Worm (Caenorhabditis elegans) whole organism, young adult: ENCODE measurements around the gene F12F6.7.

Experiments
- B0035.1 ChIP-seq: sonication (generic microtip); optimal IDR thresholded peaks from 2 replicates; lab custom pipeline; 2016; ENCODE audit warnings: missing genetic modification characterization, mild to moderate bottlenecking, missing compliant biosample characterization, missing genotype, missing genetic modification reagents
- C17E4.6 ChIP-seq: fragments of 200-800 bp; sonication (Bioruptor generic); IDR thresholded peaks from 2 replicates; pipeline ENCODE4 v1.3.6; 2022; ENCODE audit warnings: missing genetic modification reagents, missing genetic modification characterization, missing compliant biosample characterization
- F23B12.7 ChIP-seq: sonication (generic microtip); optimal IDR thresholded peaks from 2 replicates; lab custom pipeline; 2017; ENCODE audit warnings: missing genetic modification characterization, mild to moderate bottlenecking, missing compliant biosample characterization, antibody characterized with exemption, moderate library complexity; ENCODE audit not compliant: insufficient read depth
- F37B4.10 ChIP-seq: fragments of 200-800 bp; sonication (Bioruptor generic); IDR thresholded peaks from 2 replicates; pipeline ENCODE4 v1.3.6; 2022; ENCODE audit warnings: missing genetic modification characterization, missing compliant biosample characterization
- F52B5.7 ChIP-seq: sonication (generic microtip); optimal IDR thresholded peaks from 2 replicates; lab custom pipeline; 2016; ENCODE audit warnings: mild to moderate bottlenecking, missing genetic modification characterization, missing compliant biosample characterization
- F55B11.4 ChIP-seq: sonication (generic microtip); optimal IDR thresholded peaks from 2 replicates; lab custom pipeline; 2016; ENCODE audit warnings: missing compliant biosample characterization, missing genetic modification characterization, borderline replicate concordance; ENCODE audit not compliant: insufficient read depth
- K11D2.4 ChIP-seq: fragments of 200-800 bp; sonication (Bioruptor generic); IDR thresholded peaks from 2 replicates; pipeline ENCODE4 v1.3.6; 2022; ENCODE audit warnings: missing genetic modification reagents, missing genetic modification characterization, missing compliant biosample characterization
- K12H6.12 ChIP-seq: fragments of 200-800 bp; sonication (Bioruptor generic); optimal IDR thresholded peaks from 2 replicates; lab custom pipeline; 2018; ENCODE audit warnings: mild to moderate bottlenecking, missing genetic modification characterization, missing compliant biosample characterization
- Y95B8A.8 ChIP-seq: fragments of 200-800 bp; sonication (Bioruptor generic); IDR thresholded peaks from 2 replicates; pipeline ENCODE4 v1.3.6; 2022; ENCODE audit warnings: missing genetic modification reagents, missing genetic modification characterization, missing compliant biosample characterization
- ZK185.1 ChIP-seq: sonication (generic microtip); optimal IDR thresholded peaks from 2 replicates; lab custom pipeline; 2016; ENCODE audit warnings: mild to moderate bottlenecking, missing genetic modification characterization, missing compliant biosample characterization; ENCODE audit not compliant: poor library complexity, severe bottlenecking
- akir-1 ChIP-seq: fragments of 200-800 bp; sonication (Bioruptor generic); optimal IDR thresholded peaks from 2 replicates; lab custom pipeline; 2018; ENCODE audit warnings: mild to moderate bottlenecking, missing genetic modification characterization, moderate library complexity, missing compliant biosample characterization
- ama-1 ChIP-seq, 3 experiments: fragments of 150-350 bp in 1 of 3; sonication (generic microtip) in 2 of 3; optimal IDR thresholded peaks; 2 replicates each; lab custom pipeline; 2014 to 2018; ENCODE audit warnings: missing biosample characterization in 2 of 3, missing genetic modification characterization in 2 of 3, missing genetic modification reagents in 2 of 3
- atf-7 ChIP-seq: sonication (generic microtip); optimal IDR thresholded peaks from 2 replicates; lab custom pipeline; 2017; ENCODE audit warnings: mild to moderate bottlenecking, missing genetic modification characterization, missing compliant biosample characterization
- athp-1 ChIP-seq: sonication (generic microtip); optimal IDR thresholded peaks from 2 replicates; lab custom pipeline; 2017; ENCODE audit warnings: mild to moderate bottlenecking, missing genetic modification characterization, missing compliant biosample characterization
- attf-5 ChIP-seq: fragments of 200-800 bp; sonication (Bioruptor generic); optimal IDR thresholded peaks from 2 replicates; lab custom pipeline; 2018; ENCODE audit warnings: mild to moderate bottlenecking, missing genetic modification characterization, missing compliant biosample characterization
- bed-1 ChIP-seq: fragments of 200-800 bp; sonication (Bioruptor generic); IDR thresholded peaks from 2 replicates; pipeline ENCODE4 v1.3.6; 2022; ENCODE audit warnings: missing genetic modification reagents, missing genetic modification characterization, missing compliant biosample characterization
- cebp-1 ChIP-seq, 2 experiments: fragments of 200-800 bp in 1 of 2; sonication (Bioruptor generic) in 1 of 2; sonication (generic microtip) in 1 of 2; IDR thresholded peaks in 1 of 2; optimal IDR thresholded peaks in 1 of 2; 2 replicates each; pipeline versions ENCODE4 v1.3.6 to Lab custom; 2017 to 2022; ENCODE audit warnings: missing compliant biosample characterization in 2 of 2, missing genetic modification characterization in 2 of 2, mild to moderate bottlenecking in 1 of 2, missing genetic modification reagents in 1 of 2, moderate library complexity in 1 of 2
- cebp-2 ChIP-seq: fragments of 200-800 bp; sonication (Bioruptor generic); IDR thresholded peaks from 2 replicates; pipeline ENCODE4 v1.3.6; 2022; ENCODE audit warnings: missing genetic modification characterization, missing compliant biosample characterization
- ceh-27 ChIP-seq: fragments of 200-800 bp; sonication (Bioruptor generic); optimal IDR thresholded peaks from 2 replicates; lab custom pipeline; 2018; ENCODE audit warnings: mild to moderate bottlenecking, missing genetic modification characterization, moderate library complexity, missing compliant biosample characterization
- ceh-58 ChIP-seq: fragments of 200-800 bp; sonication (Bioruptor generic); IDR thresholded peaks from 2 replicates; pipeline ENCODE4 v1.3.6; 2022; ENCODE audit warnings: missing genetic modification characterization, missing compliant biosample characterization
- chd-7 ChIP-seq: sonication (generic microtip); optimal IDR thresholded peaks from 2 replicates; lab custom pipeline; 2016; ENCODE audit warnings: mild to moderate bottlenecking, missing genetic modification characterization, moderate library complexity, missing compliant biosample characterization
- dox-1 ChIP-seq: fragments of 200-800 bp; sonication (Bioruptor generic); IDR thresholded peaks from 2 replicates; pipeline ENCODE4 v1.3.6; 2022; ENCODE audit warnings: missing genetic modification reagents, missing genetic modification characterization, missing compliant biosample characterization
- egl-18 ChIP-seq: fragments of 200-800 bp; sonication (Bioruptor generic); IDR thresholded peaks from 2 replicates; pipeline ENCODE4 v1.3.6; 2022; ENCODE audit warnings: missing genetic modification reagents, missing genetic modification characterization, missing compliant biosample characterization
- gei-17 ChIP-seq: fragments of 200-800 bp; sonication (Bioruptor generic); optimal IDR thresholded peaks from 2 replicates; lab custom pipeline; 2018; ENCODE audit warnings: mild to moderate bottlenecking, missing genetic modification characterization, missing compliant biosample characterization
- hmg-1.2 ChIP-seq: fragments of 200-800 bp; sonication (Bioruptor generic); IDR thresholded peaks from 2 replicates; pipeline ENCODE4 v1.3.6; 2022; ENCODE audit warnings: missing genetic modification reagents, missing genetic modification characterization, missing compliant biosample characterization
- hrde-1 ChIP-seq: sonication (generic microtip); optimal IDR thresholded peaks from 2 replicates; lab custom pipeline; 2016; ENCODE audit warnings: missing genetic modification characterization, mild to moderate bottlenecking, missing compliant biosample characterization, moderate library complexity, missing genotype, missing genetic modification reagents, borderline replicate concordance
- hsf-1 ChIP-seq: fragments of 200-800 bp; sonication (Bioruptor generic); IDR thresholded peaks from 2 replicates; pipeline ENCODE4 v1.3.6; 2022; ENCODE audit warnings: missing genetic modification reagents, missing genetic modification characterization, missing compliant biosample characterization
- let-607 ChIP-seq, 2 experiments: fragments of 200-800 bp in 1 of 2; sonication (Bioruptor generic) in 1 of 2; sonication (generic microtip) in 1 of 2; optimal IDR thresholded peaks; 2 replicates each; lab custom pipeline; 2016 to 2018; ENCODE audit warnings: mild to moderate bottlenecking in 2 of 2, missing compliant biosample characterization in 2 of 2, missing genetic modification characterization in 2 of 2, moderate library complexity in 2 of 2, missing genotype in 1 of 2
- lin-40 ChIP-seq: sonication (generic microtip); optimal IDR thresholded peaks from 2 replicates; lab custom pipeline; 2016; ENCODE audit warnings: missing genetic modification characterization, mild to moderate bottlenecking, missing compliant biosample characterization, missing genotype, missing genetic modification reagents
- mcd-1 ChIP-seq: fragments of 200-800 bp; sonication (Bioruptor generic); IDR thresholded peaks from 2 replicates; pipeline ENCODE4 v1.3.6; 2022; ENCODE audit warnings: missing genetic modification reagents, missing genetic modification characterization, missing compliant biosample characterization
- mel-28 ChIP-seq: sonication (generic microtip); optimal IDR thresholded peaks from 2 replicates; lab custom pipeline; 2016; ENCODE audit warnings: borderline replicate concordance, mild to moderate bottlenecking, missing genetic modification characterization, missing compliant biosample characterization
- mes-4 ChIP-seq: sonication (generic microtip); optimal IDR thresholded peaks from 2 replicates; lab custom pipeline; 2016; ENCODE audit warnings: missing genotype, missing genetic modification characterization, missing compliant biosample characterization
- nhr-80 ChIP-seq: sonication (generic microtip); optimal IDR thresholded peaks from 2 replicates; lab custom pipeline; 2016; ENCODE audit warnings: missing genetic modification characterization, missing compliant biosample characterization
- repo-1 ChIP-seq: sonication (generic microtip); optimal IDR thresholded peaks from 2 replicates; lab custom pipeline; 2017; ENCODE audit warnings: mild to moderate bottlenecking, missing genetic modification characterization, missing compliant biosample characterization
- sdz-38 ChIP-seq: sonication (generic microtip); optimal IDR thresholded peaks from 2 replicates; lab custom pipeline; 2016; ENCODE audit warnings: missing genotype, missing genetic modification characterization, missing compliant biosample characterization
- sea-2 ChIP-seq: fragments of 200-800 bp; sonication (Bioruptor generic); IDR thresholded peaks from 2 replicates; pipeline ENCODE4 v1.3.6; 2022; ENCODE audit warnings: missing genetic modification characterization, missing compliant biosample characterization
- snpc-4 ChIP-seq, 5 experiments: fragments of 150-350 bp in 1 of 5; sonication (generic microtip) in 4 of 5; optimal IDR thresholded peaks; 2 replicates each; lab custom pipeline; 2014 to 2018; ENCODE audit warnings: missing genetic modification characterization in 5 of 5, missing biosample characterization in 3 of 5, antibody characterized with exemption in 2 of 5, mild to moderate bottlenecking in 2 of 5, missing compliant biosample characterization in 2 of 5, missing genotype in 2 of 5, moderate library complexity in 2 of 5, missing genetic modification reagents in 1 of 5
- somi-1 ChIP-seq: fragments of 200-800 bp; sonication (Bioruptor generic); optimal IDR thresholded peaks from 2 replicates; lab custom pipeline; 2018; ENCODE audit warnings: mild to moderate bottlenecking, missing genetic modification characterization, missing compliant biosample characterization
- sptf-2 ChIP-seq: fragments of 200-800 bp; sonication (Bioruptor generic); optimal IDR thresholded peaks from 2 replicates; lab custom pipeline; 2018; ENCODE audit warnings: mild to moderate bottlenecking, missing genetic modification characterization, missing compliant biosample characterization
- tbp1 ChIP-seq: fragments of 200-800 bp; sonication (Bioruptor generic); optimal IDR thresholded peaks from 2 replicates; lab custom pipeline; 2018; ENCODE audit warnings: mild to moderate bottlenecking, missing genetic modification characterization, missing compliant biosample characterization
- zfh-2 ChIP-seq: fragments of 200-800 bp; sonication (Bioruptor generic); conservative IDR thresholded peaks from 2 replicates; pipeline ENCODE4 v1.3.6; 2022; ENCODE audit warnings: missing genetic modification reagents, missing genetic modification characterization, missing compliant biosample characterization

The F12F6.7 gene

ce11 chrIV:11594191-11594673, 32.6 kb upstream of the F12F6.7 start, which contains the start of gene mig-38:
mig-38 (plus strand) TSS chrIV:11594244.
- peak in 1 of 2 experiments; percentile 10 for TF ChIP-seq let-607 (tag; optimal IDR thresholded peaks at IDR 0.05; lab: Kevin White, UChicago)
- TF ChIP-seq lin-40 (tag; lab: Kevin White, UChicago): peak; percentile 52
- no peak for TF ChIP-seq hrde-1
- 0 out of 2 replicates have a peak, but pooled peaks have one; percentile 20 for TF ChIP-seq C17E4.6 (GFP tag; lab: Robert Waterston, UW)
- TF ChIP-seq atf-7 (tag; lab: Kevin White, UChicago): peak; percentile 22
- TF ChIP-seq attf-5: peak; percentile 40
- TF ChIP-seq cebp-2 (GFP tag; lab: Robert Waterston, UW): no peak
- peak; percentile 41; the same call in 1 of the 2 replicates for TF ChIP-seq hmg-1.2 (GFP tag; lab: Robert Waterston, UW)
- TF ChIP-seq F52B5.7: no peak
- TF ChIP-seq F55B11.4 (tag; lab: Kevin White, UChicago): no peak
- TF ChIP-seq F37B4.10: no peak
- no peak for TF ChIP-seq sea-2 (GFP tag; lab: Robert Waterston, UW)
- peak; percentile 94 for TF ChIP-seq zfh-2 (GFP tag; lab: Robert Waterston, UW)
- TF ChIP-seq mes-4 (tag; lab: Kevin White, UChicago): no peak
- TF ChIP-seq bed-1 (GFP tag; lab: Robert Waterston, UW): no peak
- peak; percentile 11 for TF ChIP-seq ceh-27 (GFP tag; lab: Kevin White, UChicago)
- no peak for TF ChIP-seq hsf-1
- TF ChIP-seq chd-7: peak; percentile 48
- peak; percentile 32 for TF ChIP-seq gei-17 (GFP tag; lab: Kevin White, UChicago)
- peak; percentile 3 for TF ChIP-seq akir-1 (GFP tag; lab: Kevin White, UChicago)
- no peak for TF ChIP-seq ZK185.1 (tag; lab: Kevin White, UChicago)
- TF ChIP-seq somi-1: peak; percentile 22
- 0 out of 2 replicates have a peak, but pooled peaks have one; percentile 13 for TF ChIP-seq Y95B8A.8 (GFP tag; lab: Robert Waterston, UW)
- no peak for TF ChIP-seq cebp-1 (GFP tag; IDR thresholded peaks at IDR 0.05; lab: Robert Waterston, UW)
- peak; percentile 54 for TF ChIP-seq cebp-1 (tag; optimal IDR thresholded peaks at IDR 0.05; lab: Kevin White, UChicago)
- no peak for TF ChIP-seq sdz-38 (tag; lab: Kevin White, UChicago)
- TF ChIP-seq ama-1 (optimal IDR thresholded peaks at IDR 0.05; lab: Kevin White, UChicago): peak; percentile 89
- TF ChIP-seq ama-1 (GFP tag; optimal IDR thresholded peaks at IDR 0.05; lab: Kevin White, UChicago): no peak
- peak; percentile 55 for TF ChIP-seq dox-1 (GFP tag; lab: Robert Waterston, UW)
- peak; percentile 75 for TF ChIP-seq nhr-80
- peak; percentile 10 for TF ChIP-seq tbp1
- TF ChIP-seq ceh-58 (GFP tag; lab: Robert Waterston, UW): no peak
- TF ChIP-seq athp-1 (tag; lab: Kevin White, UChicago): peak; percentile 29
- peak; percentile 25 for TF ChIP-seq sptf-2
- peak; percentile 47 for TF ChIP-seq repo-1 (tag; lab: Kevin White, UChicago)
- peak; percentile 48; the same call in 1 of the 2 replicates for TF ChIP-seq mcd-1 (GFP tag; lab: Robert Waterston, UW)
- no peak for TF ChIP-seq snpc-4 (GFP tag; optimal IDR thresholded peaks at IDR 0.05; lab: Kevin White, UChicago)
- peak in 1 of 4 experiments; percentile 4 for TF ChIP-seq snpc-4 (tag; optimal IDR thresholded peaks at IDR 0.05; lab: Kevin White, UChicago)
- TF ChIP-seq egl-18 (GFP tag; lab: Robert Waterston, UW): no peak
- no peak for TF ChIP-seq B0035.1 (tag; lab: Kevin White, UChicago)
- TF ChIP-seq K11D2.4 (GFP tag; lab: Robert Waterston, UW): no peak
- TF ChIP-seq K12H6.12: peak; percentile 52
- no peak for TF ChIP-seq mel-28 (tag; lab: Kevin White, UChicago)
- TF ChIP-seq F23B12.7 (tag; lab: Kevin White, UChicago): peak; percentile 53
- TF ChIP-seq, all 124 proteins: peak for 25
